Fruit fly (Drosophila melanogaster) whole organism, embryonic: Measurements from ENCODE around the gene twr.

Experiments
- Abd-B ChIP-seq: fragments of 200-800 bp; sonication (Bioruptor generic); optimal IDR thresholded peaks from 2 replicates; lab custom pipeline; 2018; ENCODE audit warnings: missing biosample characterization, mild to moderate bottlenecking, missing genetic modification characterization, moderate library complexity
- Bteb2 ChIP-seq: fragments of 200-800 bp; sonication (Bioruptor generic); optimal IDR thresholded peaks from 2 replicates; lab custom pipeline; 2016; ENCODE audit warnings: missing biosample characterization, missing genetic modification characterization
- CG10267 ChIP-seq: fragments of 200-800 bp; sonication (Bioruptor generic); optimal IDR thresholded peaks from 2 replicates; lab custom pipeline; 2018; ENCODE audit warnings: missing biosample characterization, mild to moderate bottlenecking, missing genetic modification characterization, moderate library complexity
- CG10366 ChIP-seq: fragments of 200-800 bp; sonication (Bioruptor generic); IDR thresholded peaks from 2 replicates; pipeline ENCODE4 v1.3.6; 2022; ENCODE audit warnings: missing biosample characterization, missing genetic modification characterization
- CG10654 ChIP-seq: fragments of 200-800 bp; sonication (Bioruptor generic); optimal IDR thresholded peaks from 2 replicates; lab custom pipeline; 2016; ENCODE audit warnings: missing biosample characterization, missing genetic modification characterization
- CG11504 ChIP-seq: fragments of 200-800 bp; sonication (Bioruptor generic); optimal IDR thresholded peaks from 3 replicates; lab custom pipeline; 2019; ENCODE audit warnings: missing biosample characterization, mild to moderate bottlenecking, missing genetic modification characterization, moderate library complexity
- CG11695 ChIP-seq: fragments of 200-800 bp; sonication (Bioruptor generic); IDR thresholded peaks from 3 replicates; pipeline ENCODE4 v1.3.6; 2022; ENCODE audit warnings: missing biosample characterization, missing genetic modification characterization
- CG12659 ChIP-seq: fragments of 200-800 bp; sonication (Bioruptor generic); optimal IDR thresholded peaks from 3 replicates; lab custom pipeline; 2017; ENCODE audit warnings: mild to moderate bottlenecking, missing biosample characterization, missing genetic modification reagents, missing genetic modification characterization
- CG12769 ChIP-seq: fragments of 200-800 bp; sonication (Bioruptor generic); optimal IDR thresholded peaks from 2 replicates; lab custom pipeline; 2019; ENCODE audit warnings: missing biosample characterization, mild to moderate bottlenecking, missing genetic modification characterization, moderate library complexity
- CG15601 ChIP-seq: fragments of 200-800 bp; sonication (Bioruptor generic); optimal IDR thresholded peaks from 3 replicates; lab custom pipeline; 2019; ENCODE audit warnings: missing biosample characterization, mild to moderate bottlenecking, missing genetic modification characterization, moderate library complexity
- CG16813 ChIP-seq: fragments of 200-800 bp; sonication (Bioruptor generic); IDR thresholded peaks from 3 replicates; pipeline ENCODE4 v1.3.6; 2022; ENCODE audit warnings: missing biosample characterization, missing genetic modification characterization; ENCODE audit not compliant: partially characterized antibody
- CG16863 ChIP-seq: fragments of 200-800 bp; sonication (Bioruptor generic); optimal IDR thresholded peaks from 3 replicates; lab custom pipeline; 2016; ENCODE audit warnings: missing biosample characterization, missing genetic modification characterization
- CG17912 ChIP-seq: fragments of 200-800 bp; sonication (Bioruptor generic); optimal IDR thresholded peaks from 2 replicates; lab custom pipeline; 2018; ENCODE audit warnings: missing biosample characterization, mild to moderate bottlenecking, missing genetic modification characterization
- CG3065 ChIP-seq: fragments of 200-800 bp; sonication (Bioruptor generic); optimal IDR thresholded peaks from 2 replicates; lab custom pipeline; 2016; ENCODE audit warnings: missing biosample characterization, missing genetic modification characterization
- CG3281 ChIP-seq: fragments of 200-800 bp; sonication (Bioruptor generic); optimal IDR thresholded peaks from 3 replicates; lab custom pipeline; 2017; ENCODE audit warnings: missing biosample characterization, mild to moderate bottlenecking, missing genetic modification characterization
- CG3407 ChIP-seq: fragments of 200-800 bp; sonication (Bioruptor generic); optimal IDR thresholded peaks from 2 replicates; lab custom pipeline; 2018; ENCODE audit warnings: missing biosample characterization, mild to moderate bottlenecking, missing genetic modification characterization
- CG3726 ChIP-seq: fragments of 200-800 bp; sonication (Bioruptor generic); IDR thresholded peaks from 3 replicates; pipeline ENCODE4, ENCODE4 v1.3.6; 2022; ENCODE audit warnings: missing biosample characterization, missing genetic modification characterization
- CG4424 ChIP-seq: fragments of 200-800 bp; sonication (Bioruptor generic); optimal IDR thresholded peaks from 3 replicates; lab custom pipeline; 2016; ENCODE audit warnings: missing biosample characterization, missing genetic modification characterization
- CG4854 ChIP-seq: fragments of 200-800 bp; sonication (Bioruptor generic); optimal IDR thresholded peaks from 2 replicates; lab custom pipeline; 2016; ENCODE audit warnings: missing biosample characterization, missing genetic modification characterization, inconsistent platforms
- CG7372 ChIP-seq: fragments of 200-800 bp; sonication (Bioruptor generic); IDR thresholded peaks from 2 replicates; pipeline ENCODE4 v1.3.6; 2022; ENCODE audit warnings: missing biosample characterization, missing genetic modification characterization
- CG7786 ChIP-seq: fragments of 200-800 bp; sonication (Bioruptor generic); optimal IDR thresholded peaks from 2 replicates; lab custom pipeline; 2016; ENCODE audit warnings: missing biosample characterization, missing genetic modification characterization
- CG7839 ChIP-seq: fragments of 200-800 bp; sonication (Bioruptor generic); optimal IDR thresholded peaks from 3 replicates; lab custom pipeline; 2018; ENCODE audit warnings: missing biosample characterization, mild to moderate bottlenecking, missing genetic modification characterization, moderate library complexity
- CG7963 ChIP-seq: fragments of 200-800 bp; sonication (Bioruptor generic); IDR thresholded peaks from 3 replicates; pipeline ENCODE4 v1.3.6; 2022; ENCODE audit warnings: missing biosample characterization, missing genetic modification characterization; ENCODE audit not compliant: partially characterized antibody
- CG8281 ChIP-seq: fragments of 200-800 bp; sonication (Bioruptor generic); optimal IDR thresholded peaks from 2 replicates; lab custom pipeline; 2018; ENCODE audit warnings: missing biosample characterization, mild to moderate bottlenecking, missing genetic modification characterization, moderate library complexity
- CkIIα-i1 ChIP-seq: fragments of 200-800 bp; sonication (Bioruptor generic); IDR thresholded peaks from 2 replicates; pipeline ENCODE4 v1.3.6; 2022; ENCODE audit warnings: missing biosample characterization, missing genetic modification characterization
- D19A ChIP-seq: fragments of 200-800 bp; optimal IDR thresholded peaks from 3 replicates; lab custom pipeline; 2019; ENCODE audit warnings: missing biosample characterization, mild to moderate bottlenecking, missing genetic modification characterization, moderate library complexity
- Doc3 ChIP-seq: fragments of 200-800 bp; sonication (Bioruptor generic); IDR thresholded peaks from 3 replicates; pipeline ENCODE4 v1.3.6; 2022; ENCODE audit warnings: missing biosample characterization, missing genetic modification characterization; ENCODE audit not compliant: partially characterized antibody
- Eip74EF ChIP-seq, 2 experiments: fragments of 200-800 bp in 1 of 2; fragments of >200 bp in 1 of 2; sonication (Bioruptor generic) in 1 of 2; optimal IDR thresholded peaks; 2 replicates each; lab custom pipeline; 2017 to 2019; ENCODE audit warnings: missing biosample characterization in 2 of 2, missing genetic modification characterization in 2 of 2, mild to moderate bottlenecking in 1 of 2, moderate library complexity in 1 of 2
- H15 ChIP-seq: fragments of 200-800 bp; sonication (Bioruptor generic); IDR thresholded peaks from 3 replicates; pipeline ENCODE4 v1.3.6; 2022; ENCODE audit warnings: missing biosample characterization, missing genetic modification characterization
- Lpt ChIP-seq: fragments of >200 bp; optimal IDR thresholded peaks from 2 replicates; lab custom pipeline; 2018; ENCODE audit warnings: missing biosample characterization, missing genetic modification characterization
- Med ChIP-seq: fragments of 200-800 bp; sonication (Bioruptor generic); peaks from one replicate; lab custom pipeline; 2016; ENCODE audit warnings: missing biosample characterization, missing genetic modification characterization, mild to moderate bottlenecking, inconsistent platforms, moderate library complexity
- NFAT ChIP-seq: fragments of 200-800 bp; sonication (Bioruptor generic); IDR thresholded peaks from 2 replicates; pipeline ENCODE4 v1.3.6; 2022; ENCODE audit warnings: missing biosample characterization, missing genetic modification characterization
- Neu2 ChIP-seq: fragments of 200-800 bp; sonication (Bioruptor generic); optimal IDR thresholded peaks from 3 replicates; lab custom pipeline; 2016; ENCODE audit warnings: missing biosample characterization, missing genetic modification characterization, borderline replicate concordance
- Scr ChIP-seq: fragments of 200-800 bp; sonication (Bioruptor generic); IDR thresholded peaks from 2 replicates; pipeline ENCODE4 v1.3.6; 2022; ENCODE audit warnings: missing biosample characterization, missing genetic modification characterization; ENCODE audit not compliant: partially characterized antibody
- Sox102F ChIP-seq: fragments of 200-800 bp; sonication (Bioruptor generic); optimal IDR thresholded peaks from 2 replicates; lab custom pipeline; 2018; ENCODE audit warnings: missing biosample characterization, mild to moderate bottlenecking, missing genetic modification characterization, moderate library complexity
- TFAM ChIP-seq: fragments of 200-800 bp; sonication (Bioruptor generic); optimal IDR thresholded peaks from 2 replicates; lab custom pipeline; 2017; ENCODE audit warnings: missing biosample characterization, missing genetic modification characterization, inconsistent platforms
- Xrp1 ChIP-seq: fragments of 200-800 bp; sonication (Bioruptor generic); IDR thresholded peaks from 2 replicates; pipeline ENCODE4 v1.3.6; 2022; ENCODE audit warnings: missing biosample characterization, missing genetic modification characterization
- chm ChIP-seq: fragments of 200-800 bp; sonication (Bioruptor generic); IDR thresholded peaks from 2 replicates; pipeline ENCODE4 v1.3.6; 2022; ENCODE audit warnings: missing biosample characterization, missing genetic modification characterization
- disco-r ChIP-seq: fragments of 200-800 bp; sonication (Bioruptor generic); optimal IDR thresholded peaks from 2 replicates; lab custom pipeline; 2016; ENCODE audit warnings: missing biosample characterization, missing genetic modification characterization
- dysf ChIP-seq: fragments of 200-800 bp; sonication (Bioruptor generic); IDR thresholded peaks from 3 replicates; pipeline ENCODE4 v1.3.6; 2022; ENCODE audit warnings: missing biosample characterization, missing genetic modification characterization
- fru ChIP-seq: fragments of >200 bp; optimal IDR thresholded peaks from 2 replicates; lab custom pipeline; 2017
- gem ChIP-seq: fragments of 200-800 bp; sonication (Bioruptor generic); optimal IDR thresholded peaks from 2 replicates; lab custom pipeline; 2019; ENCODE audit warnings: missing biosample characterization, mild to moderate bottlenecking, missing genetic modification characterization, moderate library complexity
- maf-S ChIP-seq: fragments of 200-800 bp; sonication (Bioruptor generic); optimal IDR thresholded peaks from 2 replicates; lab custom pipeline; 2016; ENCODE audit warnings: missing biosample characterization, missing genetic modification characterization
- phol ChIP-seq: fragments of 200-800 bp; sonication (Bioruptor generic); optimal IDR thresholded peaks from 3 replicates; lab custom pipeline; 2018; ENCODE audit warnings: missing biosample characterization, mild to moderate bottlenecking, missing genetic modification characterization, moderate library complexity
- repo ChIP-seq: fragments of 200-800 bp; sonication (Bioruptor generic); optimal IDR thresholded peaks from 2 replicates; lab custom pipeline; 2016; ENCODE audit warnings: missing biosample characterization, missing genetic modification characterization
- scrt ChIP-seq: fragments of 200-800 bp; sonication (Bioruptor generic); optimal IDR thresholded peaks from 2 replicates; lab custom pipeline; 2018; ENCODE audit warnings: missing biosample characterization, mild to moderate bottlenecking, missing genetic modification characterization, moderate library complexity
- seq ChIP-seq: fragments of 200-800 bp; sonication (Bioruptor generic); IDR thresholded peaks from 2 replicates; pipeline ENCODE4 v1.3.6; 2022; ENCODE audit warnings: missing biosample characterization, missing genetic modification characterization
- ttk ChIP-seq: fragments of 200-800 bp; sonication (Bioruptor generic); IDR thresholded peaks from 2 replicates; pipeline ENCODE4 v2.1.2; 2022; ENCODE audit warnings: missing biosample characterization, missing genetic modification characterization

The twr gene

DNA sequence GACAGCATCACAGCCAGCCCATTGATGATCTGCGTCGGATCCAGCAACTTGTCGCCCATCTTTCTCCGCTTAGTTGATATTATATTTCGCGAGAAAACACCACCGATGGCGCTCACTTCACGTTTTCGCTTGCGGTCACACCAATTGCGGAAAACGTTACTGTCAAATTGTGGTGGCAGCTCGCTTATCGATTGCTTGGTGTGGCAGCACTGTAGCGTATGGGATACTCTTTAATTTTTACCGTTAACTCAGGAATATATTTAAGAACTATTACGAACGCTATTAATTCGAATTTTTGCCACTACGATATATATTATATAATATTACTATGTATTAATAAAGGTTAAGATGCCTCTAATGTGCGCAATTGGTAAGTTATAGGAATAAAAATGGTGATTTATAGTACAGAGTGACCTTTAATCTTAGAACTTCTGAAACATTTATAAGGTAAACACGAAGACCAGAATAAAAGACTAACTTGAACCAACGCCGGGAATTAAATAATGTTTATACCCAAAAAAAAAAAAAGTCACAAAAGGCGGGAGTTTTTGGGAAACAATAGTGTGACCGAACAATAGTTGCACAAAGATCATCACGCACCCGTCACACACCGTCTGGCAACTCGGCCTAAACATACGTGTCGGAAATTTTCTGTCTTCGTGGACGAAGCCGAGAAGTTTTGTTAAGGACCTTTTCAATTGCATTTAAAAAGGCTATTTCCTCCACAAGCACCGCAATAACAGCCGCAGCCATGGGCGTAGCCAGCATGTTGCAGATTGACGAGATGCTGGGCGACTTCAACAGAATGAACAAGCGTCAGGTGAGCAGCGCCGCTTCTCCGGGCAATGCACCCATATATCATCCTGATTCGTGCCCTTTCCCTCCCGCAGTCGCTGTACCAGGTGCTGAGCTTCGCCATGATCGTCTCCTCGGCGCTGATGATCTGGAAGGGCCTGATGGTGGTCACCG lies at the start of gene twr, which contains the start of gene CG1307 (continued):
- no peak for TF ChIP-seq Lpt (GFP tag; lab: Kevin White, UChicago)
- peak; percentile 53 for TF ChIP-seq CG3407 (GFP tag; lab: Kevin White, UChicago)
- TF ChIP-seq Xrp1: peak; percentile 51; the same call in 1 of the 2 replicates
- TF ChIP-seq CG10654 (GFP tag; lab: Kevin White, UChicago): no peak
- no peak for TF ChIP-seq Sox102F (GFP tag; lab: Kevin White, UChicago)
- no peak for TF ChIP-seq CG7786 (GFP tag; lab: Kevin White, UChicago)
- no peak for TF ChIP-seq seq (GFP tag; lab: Robert Waterston, UW)
- no peak for TF ChIP-seq disco-r (GFP tag; lab: Kevin White, UChicago)
- TF ChIP-seq scrt (GFP tag; lab: Kevin White, UChicago): no peak
- TF ChIP-seq CkIIα-i1 (GFP tag; lab: Robert Waterston, UW): no peak
- no peak for TF ChIP-seq CG10366 (GFP tag; lab: Robert Waterston, UW)
- TF ChIP-seq Neu2 (GFP tag; lab: Kevin White, UChicago): no peak
- TF ChIP-seq CG4424 (GFP tag; lab: Kevin White, UChicago): no peak
- peak; percentile 22; the same call in 1 of the 3 replicates for TF ChIP-seq dysf (GFP tag; lab: Robert Waterston, UW)
- no peak for TF ChIP-seq repo (GFP tag; lab: Kevin White, UChicago)
- no peak for TF ChIP-seq CG4854 (GFP tag; lab: Kevin White, UChicago)
- TF ChIP-seq CG12659 (GFP tag; lab: Kevin White, UChicago): peak; percentile 77
- no peak for TF ChIP-seq CG3281 (GFP tag; lab: Kevin White, UChicago)
- no peak for TF ChIP-seq CG3726 (GFP tag; lab: Robert Waterston, UW)
- TF ChIP-seq fru (lab: Kevin White, UChicago): no peak
- no peak for TF ChIP-seq gem (tag; lab: Kevin White, UChicago)
- no peak for TF ChIP-seq Abd-B
- TF ChIP-seq D19A (tag; lab: Kevin White, UChicago): no peak
- no peak for TF ChIP-seq CG7963 (GFP tag; lab: Robert Waterston, UW)
- TF ChIP-seq NFAT (GFP tag; lab: Robert Waterston, UW): peak; percentile 48
- TF ChIP-seq Scr (GFP tag; lab: Robert Waterston, UW): no peak
- no peak for TF ChIP-seq Bteb2 (GFP tag; lab: Kevin White, UChicago)
- TF ChIP-seq maf-S (GFP tag; lab: Kevin White, UChicago): no peak
- no peak for TF ChIP-seq CG12769 (tag; lab: Kevin White, UChicago)
- no peak for TF ChIP-seq chm (GFP tag; lab: Robert Waterston, UW)
- no peak for TF ChIP-seq Doc3
- TF ChIP-seq CG7372 (GFP tag; lab: Robert Waterston, UW): 0 out of 2 replicates have a peak, but pooled peaks have one; percentile 15
- TF ChIP-seq Med: peak; percentile 82
- TF ChIP-seq CG10267: peak; percentile 55
- TF ChIP-seq CG15601 (tag; lab: Kevin White, UChicago): no peak
- no peak for TF ChIP-seq CG7839 (tag; lab: Kevin White, UChicago)
- peak; percentile 68 for TF ChIP-seq phol (tag; lab: Kevin White, UChicago)
- TF ChIP-seq CG16863: no peak
- TF ChIP-seq CG3065 (GFP tag; lab: Kevin White, UChicago): no peak
- no peak for TF ChIP-seq TFAM (GFP tag; lab: Kevin White, UChicago)
- peak; percentile 15 for TF ChIP-seq CG17912 (GFP tag; lab: Kevin White, UChicago)
- no peak; the same call in 2 of the 3 replicates for TF ChIP-seq CG16813 (GFP tag; lab: Robert Waterston, UW)
- no peak for TF ChIP-seq Eip74EF (GFP tag; optimal IDR thresholded peaks at IDR 0.05; lab: Kevin White, UChicago)
- 0 out of 3 replicates have a peak, but pooled peaks have one; percentile 9 for TF ChIP-seq CG11695 (GFP tag; lab: Robert Waterston, UW)
- no peak for TF ChIP-seq H15 (GFP tag; lab: Robert Waterston, UW)
- TF ChIP-seq CG8281 (tag; lab: Kevin White, UChicago): no peak
- TF ChIP-seq CG11504 (tag; lab: Kevin White, UChicago): no peak
- 0 out of 2 replicates have a peak, but pooled peaks have one; percentile 38 for TF ChIP-seq ttk
